Worm (Caenorhabditis elegans) whole organism, L4 larva: Measurements from ENCODE around the gene F41D9.2.

Experiments used
- daf-8 ChIP-seq: fragments of 200-800 bp; sonication (Bioruptor generic); IDR thresholded peaks from 2 replicates; pipeline ENCODE4 v1.3.6; 2022; ENCODE audit warnings: missing genetic modification characterization, missing compliant biosample characterization
- jun-1 ChIP-seq: fragments of 150-350 bp; optimal IDR thresholded peaks from 2 replicates; lab custom pipeline; 2014; ENCODE audit warnings: missing biosample characterization, missing genetic modification reagents, missing genetic modification characterization
- lsy-2 ChIP-seq, 2 experiments: fragments of 150-350 bp in 1 of 2; sonication (generic microtip) in 1 of 2; optimal IDR thresholded peaks; 2 replicates each; lab custom pipeline; 2014 to 2017; ENCODE audit warnings: missing biosample characterization in 2 of 2, missing genetic modification characterization in 2 of 2
- mdt-29 ChIP-seq: fragments of 200-800 bp; sonication (Bioruptor generic); IDR thresholded peaks from 2 replicates; pipeline ENCODE4 v1.3.6; 2022; ENCODE audit warnings: missing genetic modification reagents, missing genetic modification characterization, missing compliant biosample characterization
- pqm-1 ChIP-seq: sonication (generic microtip); optimal IDR thresholded peaks from 2 replicates; lab custom pipeline; 2017; ENCODE audit warnings: missing biosample characterization, missing genetic modification characterization
- snpc-4 ChIP-seq: fragments of 150-350 bp; optimal IDR thresholded peaks from 2 replicates; lab custom pipeline; 2014; ENCODE audit warnings: missing biosample characterization, missing genetic modification characterization
- ztf-11 ChIP-seq: fragments of 150-350 bp; optimal IDR thresholded peaks from 2 replicates; lab custom pipeline; 2014; ENCODE audit warnings: missing biosample characterization, missing genetic modification characterization

ce11 chrX:8341675-8342074 lies 43.1 kb downstream of the F41D9.2 start, which contains the start of gene F55E10.1:
- TF ChIP-seq jun-1 (tag; lab: Kevin White, UChicago) (no peak), daf-8 (no peak), mdt-29 (GFP tag; lab: Robert Waterston, UW) (no peak), lsy-2 (tag; optimal IDR thresholded peaks at IDR 0.05; lab: Kevin White, UChicago) (no peak), ztf-11 (tag; lab: Kevin White, UChicago) (no peak), snpc-4 (no peak), pqm-1 (tag; lab: Kevin White, UChicago) (no peak)
